Fruit fly (Drosophila melanogaster): ENCODE measurements around the gene pon.
A peak's percentile ranks its signal among the peaks of the same experiment; 100 is the strongest.

pon gene

dm6 chrX:4687778-4688399 is 51.8 kb downstream of the pon start, which contains the start of gene ctp (continued):
- peak; percentile 72 for TF ChIP-seq Scr (GFP tag; IDR thresholded peaks at IDR 0.05; ENCODE audit: partially characterized antibody)
- peak; percentile 40 for TF ChIP-seq amos (GFP tag; IDR thresholded peaks at IDR 0.05; ENCODE audit: partially characterized antibody)
- peak; percentile 44 for TF ChIP-seq CG7987 (GFP tag; optimal IDR thresholded peaks at IDR 0.05)
- TF ChIP-seq Ada2b (GFP tag; IDR thresholded peaks at IDR 0.05): no peak
- peak; percentile 36 for TF ChIP-seq zf30C (GFP tag; optimal IDR thresholded peaks at IDR 0.05)
- TF ChIP-seq dan (GFP tag; IDR thresholded peaks at IDR 0.05): no peak
- TF ChIP-seq CG7928 (GFP tag; optimal IDR thresholded peaks at IDR 0.05): peak; percentile 10
- TF ChIP-seq sisA (GFP tag; IDR thresholded peaks at IDR 0.05): 0 out of 2 replicates have a peak, but pooled peaks have one; percentile 26
- TF ChIP-seq tio (GFP tag; optimal IDR thresholded peaks at IDR 0.05): no peak
- peak; percentile 19 for TF ChIP-seq Blimp-1 (GFP tag; optimal IDR thresholded peaks at IDR 0.05)
- no peak for TF ChIP-seq CG8359 (GFP tag; optimal IDR thresholded peaks at IDR 0.05; ENCODE audit: borderline replicate concordance)
- TF ChIP-seq so (GFP tag; IDR thresholded peaks at IDR 0.05): 0 out of 3 replicates have a peak, but pooled peaks have one; percentile 38
- TF ChIP-seq knrl (GFP tag; IDR thresholded peaks at IDR 0.05; ENCODE audit: partially characterized antibody): peak; percentile 38
- TF ChIP-seq CG10979 (tag; optimal IDR thresholded peaks at IDR 0.05): peak; percentile 28
- no peak for TF ChIP-seq Elba2 (GFP tag; optimal IDR thresholded peaks at IDR 0.05)
- peak; percentile 29 for TF ChIP-seq CG9817 (tag; optimal IDR thresholded peaks at IDR 0.05)
- peak; percentile 27; the same call in 1 of the 3 replicates for TF ChIP-seq CG17361 (GFP tag; IDR thresholded peaks at IDR 0.05)
- TF ChIP-seq her (GFP tag; optimal IDR thresholded peaks at IDR 0.05): peak; percentile 70
- no peak for TF ChIP-seq CG4617 (GFP tag; optimal IDR thresholded peaks at IDR 0.05; ENCODE audit: borderline replicate concordance)
- peak; percentile 29 for TF ChIP-seq CG7839 (tag; optimal IDR thresholded peaks at IDR 0.05)
- peak; percentile 76 for TF ChIP-seq CG16813 (GFP tag; IDR thresholded peaks at IDR 0.05; ENCODE audit: partially characterized antibody)
- TF ChIP-seq E2f2 (GFP tag; IDR thresholded peaks at IDR 0.05): peak; percentile 55; the same call in 1 of the 2 replicates
- TF ChIP-seq gem (tag; optimal IDR thresholded peaks at IDR 0.05): peak; percentile 55
- TF ChIP-seq jigr1 (GFP tag; IDR thresholded peaks at IDR 0.05): no peak
- TF ChIP-seq stwl (tag; optimal IDR thresholded peaks at IDR 0.05): peak; percentile 97
- TF ChIP-seq wdn (GFP tag; IDR thresholded peaks at IDR 0.05): no peak
- peak; percentile 91 for TF ChIP-seq sens (GFP tag)
- peak; percentile 71 for TF ChIP-seq CrebB (tag; optimal IDR thresholded peaks at IDR 0.05)
- no peak for TF ChIP-seq gsb (GFP tag; IDR thresholded peaks at IDR 0.05)
- no peak for TF ChIP-seq ara (GFP tag; IDR thresholded peaks at IDR 0.05)
- peak; percentile 21 for TF ChIP-seq CG15601 (tag; optimal IDR thresholded peaks at IDR 0.05)
- TF ChIP-seq eve (GFP tag; optimal IDR thresholded peaks at IDR 0.05): no peak
- TF ChIP-seq lmd (GFP tag; IDR thresholded peaks at IDR 0.05): peak; percentile 23; the same call in 1 of the 2 replicates
- no peak for TF ChIP-seq gce (GFP tag; IDR thresholded peaks at IDR 0.05)
- peak; percentile 77 for TF ChIP-seq CG13894 (tag; optimal IDR thresholded peaks at IDR 0.05)
- TF ChIP-seq CG1602 (GFP tag; optimal IDR thresholded peaks at IDR 0.05): no peak
- no peak for TF ChIP-seq cad (GFP tag; optimal IDR thresholded peaks at IDR 0.05)
- peak; percentile 35 for TF ChIP-seq tap (tag; optimal IDR thresholded peaks at IDR 0.05)
- TF ChIP-seq Ets97D (GFP tag; optimal IDR thresholded peaks at IDR 0.05): peak; percentile 16
- TF ChIP-seq Poxn (GFP tag; IDR thresholded peaks at IDR 0.05): no peak
- peak; percentile 72 for TF ChIP-seq nerfin-2 (GFP tag; IDR thresholded peaks at IDR 0.05; ENCODE audit: partially characterized antibody)
- TF ChIP-seq kah (GFP tag; optimal IDR thresholded peaks at IDR 0.05): no peak
- TF ChIP-seq schlank (tag; optimal IDR thresholded peaks at IDR 0.05): no peak
- no peak for TF ChIP-seq emc (GFP tag; optimal IDR thresholded peaks at IDR 0.05)
- TF ChIP-seq nom (GFP tag; optimal IDR thresholded peaks at IDR 0.05): peak; percentile 76
- TF ChIP-seq CG34422 (GFP tag; IDR thresholded peaks at IDR 0.05): peak; percentile 67; the same call in 1 of the 3 replicates
- no peak for TF ChIP-seq ato (GFP tag; IDR thresholded peaks at IDR 0.05; ENCODE audit: partially characterized antibody)
- peak; percentile 12 for TF ChIP-seq ash1 (GFP tag; optimal IDR thresholded peaks at IDR 0.05)
- no peak for TF ChIP-seq CG6654 (GFP tag; optimal IDR thresholded peaks at IDR 0.05)

Measured in whole organism, embryonic.